Worm (Caenorhabditis elegans) whole organism, midembryonic: ENCODE results near the gene rars-1.

Source experiments
- T22C8.4 ChIP-seq: fragments of 200-800 bp; sonication (Bioruptor generic); IDR thresholded peaks from 2 replicates; pipeline ENCODE4 v1.3.6; 2022; ENCODE audit warnings: missing genetic modification characterization, missing compliant biosample characterization
- cog-1 ChIP-seq: sonication (generic microtip); optimal IDR thresholded peaks from 2 replicates; lab custom pipeline; 2016; ENCODE audit warnings: missing genetic modification characterization, missing compliant biosample characterization
- klf-2 ChIP-seq: fragments of 200-800 bp; sonication (Bioruptor generic); conservative IDR thresholded peaks from 2 replicates; pipeline ENCODE4 v1.3.6; 2022; ENCODE audit warnings: missing genetic modification reagents, missing genetic modification characterization, missing compliant biosample characterization
- med-1 ChIP-seq: sonication (generic microtip); optimal IDR thresholded peaks from 2 replicates; lab custom pipeline; 2017; ENCODE audit warnings: missing genetic modification characterization, mild to moderate bottlenecking, missing compliant biosample characterization, antibody characterized with exemption, missing genetic modification reagents; ENCODE audit not compliant: insufficient read depth

- no peak for TF ChIP-seq med-1 (GFP tag; lab: Kevin White, UChicago)
- TF ChIP-seq cog-1 (tag; lab: Kevin White, UChicago), result no peak
- TF ChIP-seq T22C8.4 (GFP tag; lab: Robert Waterston, UW), result no peak
- TF ChIP-seq klf-2, result no peak
Measured at ce11 chrIII:4870478-4870877, 46.5 kb downstream of the rars-1 start, which contains the start of gene gipc-1.
